Worm (Caenorhabditis elegans) whole organism, L4/young adult: Measurements from ENCODE around the gene metl-1.

Experiments
- dao-5 ChIP-seq: sonication (generic microtip); optimal IDR thresholded peaks from 2 replicates; lab custom pipeline; 2016; ENCODE audit warnings: missing genotype, missing genetic modification characterization, moderate library complexity, missing compliant biosample characterization
- him-1 ChIP-seq: sonication (generic microtip); optimal IDR thresholded peaks from 2 replicates; lab custom pipeline; 2016; ENCODE audit warnings: missing genotype, missing genetic modification reagents, missing genetic modification characterization, missing compliant biosample characterization

DNA sequence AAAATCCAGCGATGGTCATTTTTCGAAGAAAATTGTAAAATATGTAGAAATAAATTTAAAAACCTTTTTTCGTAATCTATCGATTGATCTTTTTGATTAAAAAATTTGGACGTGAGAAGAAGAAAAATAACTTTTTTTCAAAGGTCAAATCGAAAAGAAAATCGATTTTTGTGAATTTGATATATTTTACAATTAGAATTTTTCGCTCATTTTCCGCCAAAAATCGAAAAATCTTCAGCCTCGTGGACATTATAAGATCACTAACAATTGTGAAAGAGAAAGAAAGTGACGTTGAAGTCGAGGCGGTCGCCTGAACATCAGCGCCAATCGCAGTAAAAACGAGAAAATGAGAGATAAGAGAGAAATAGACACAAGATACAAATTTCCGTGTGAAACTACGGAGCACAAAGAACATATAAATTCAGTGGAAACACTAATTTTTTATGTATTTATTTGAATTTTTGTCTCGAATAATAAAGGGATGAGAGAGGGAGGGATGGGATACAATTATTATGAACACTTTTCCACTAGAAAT, 3.7 kb downstream of the metl-1 start, which contains the start of gene cisd-1:
- TF ChIP-seq dao-5 (tag; lab: Kevin White, UChicago) (no peak), him-1 (tag; lab: Kevin White, UChicago) (no peak)
